Worm (Caenorhabditis elegans) whole organism, dauer: ENCODE results near the gene F22B5.10.

Experiments used
- unc-62 ChIP-seq: sonication (generic microtip); optimal IDR thresholded peaks from 2 replicates; lab custom pipeline; 2017; ENCODE audit warnings: missing biosample characterization, missing genetic modification reagents, missing genetic modification characterization

The F22B5.10 gene

ce11 chrII:8516783-8517182 is 49.8 kb downstream of the F22B5.10 start, which contains the start of gene rnh-2:
TSS of gene rnh-2 (plus strand) at chrII:8517150.
- TF ChIP-seq unc-62 (GFP tag; lab: Kevin White, UChicago), result no peak
